Worm (Caenorhabditis elegans) whole organism, L1 larva: ENCODE results near the gene F57B7.2.
A peak's percentile ranks its signal among the peaks of the same experiment; 100 is the strongest.

Source experiments
- aha-1 ChIP-seq: fragments of 150-350 bp; optimal IDR thresholded peaks from 2 replicates; lab custom pipeline; 2014; ENCODE audit warnings: missing biosample characterization, missing genetic modification characterization
- blmp-1 ChIP-seq: fragments of 150-350 bp; optimal IDR thresholded peaks from 2 replicates; lab custom pipeline; 2014; ENCODE audit warnings: missing biosample characterization, missing genetic modification characterization
- ceh-63 ChIP-seq: fragments of 200-800 bp; sonication (Bioruptor generic); optimal IDR thresholded peaks from 2 replicates; lab custom pipeline; 2018; ENCODE audit warnings: mild to moderate bottlenecking, missing genetic modification characterization, missing compliant biosample characterization
- ceh-88 ChIP-seq: fragments of 200-800 bp; sonication (Bioruptor generic); IDR thresholded peaks from 2 replicates; pipeline ENCODE4 v1.3.6; 2022; ENCODE audit warnings: missing genetic modification characterization, missing compliant biosample characterization
- ceh-90 ChIP-seq: sonication (generic microtip); optimal IDR thresholded peaks from 2 replicates; lab custom pipeline; 2016; ENCODE audit warnings: missing genetic modification characterization, missing compliant biosample characterization
- ces-1 ChIP-seq: fragments of 150-350 bp; optimal IDR thresholded peaks from 2 replicates; lab custom pipeline; 2014; ENCODE audit warnings: missing biosample characterization, missing genetic modification reagents, missing genetic modification characterization
- dsc-1 ChIP-seq: sonication (generic microtip); optimal IDR thresholded peaks from 2 replicates; lab custom pipeline; 2016; ENCODE audit warnings: mild to moderate bottlenecking, missing genetic modification characterization, missing compliant biosample characterization
- efl-1 ChIP-seq, 4 experiments: fragments of 150-350 bp; optimal IDR thresholded peaks in 3 of 4; peaks in 1 of 4; 1 replicate in 1 of 4; 2 replicates in 3 of 4; lab custom pipeline; 2014; ENCODE audit warnings: missing biosample characterization in 2 of 4, missing genetic modification characterization in 2 of 4, missing genetic modification reagents in 2 of 4
- egl-13 ChIP-seq: sonication (generic microtip); optimal IDR thresholded peaks from 2 replicates; lab custom pipeline; 2016; ENCODE audit warnings: missing genotype, missing genetic modification reagents, missing genetic modification characterization, missing compliant biosample characterization
- elt-3 ChIP-seq, 6 experiments: fragments of 150-350 bp in 1 of 6; sonication (generic microtip); optimal IDR thresholded peaks; 2 replicates each; lab custom pipeline; 2017 to 2018; ENCODE audit warnings: missing biosample characterization in 6 of 6, missing genetic modification characterization in 6 of 6, inconsistent platforms in 1 of 6
- fkh-10 ChIP-seq: sonication (generic microtip); optimal IDR thresholded peaks from 2 replicates; lab custom pipeline; 2017; ENCODE audit warnings: missing biosample characterization, missing genetic modification reagents, missing genetic modification characterization
- fkh-4 ChIP-seq: sonication (generic microtip); optimal IDR thresholded peaks from 2 replicates; lab custom pipeline; 2016; ENCODE audit warnings: missing compliant biosample characterization, missing genetic modification characterization, borderline replicate concordance
- fkh-8 ChIP-seq: sonication (generic microtip); optimal IDR thresholded peaks from 2 replicates; lab custom pipeline; 2016; ENCODE audit warnings: mild to moderate bottlenecking, missing genetic modification characterization, missing compliant biosample characterization
- grh-1 ChIP-seq: fragments of 200-800 bp; sonication (Bioruptor generic); IDR thresholded peaks from 2 replicates; pipeline ENCODE4 v1.3.6; 2022; ENCODE audit warnings: missing genetic modification reagents, missing genetic modification characterization, missing compliant biosample characterization
- hlh-17 ChIP-seq: fragments of 200-800 bp; sonication (Bioruptor generic); optimal IDR thresholded peaks from 2 replicates; lab custom pipeline; 2018; ENCODE audit warnings: missing genetic modification characterization, mild to moderate bottlenecking, missing compliant biosample characterization, moderate library complexity, borderline replicate concordance
- hlh-4 ChIP-seq: sonication (generic microtip); optimal IDR thresholded peaks from 2 replicates; lab custom pipeline; 2016; ENCODE audit warnings: mild to moderate bottlenecking, missing genetic modification characterization, missing compliant biosample characterization
- irx-1 ChIP-seq: sonication (generic microtip); optimal IDR thresholded peaks from 2 replicates; lab custom pipeline; 2016; ENCODE audit warnings: missing genetic modification characterization, missing compliant biosample characterization
- lin-14 ChIP-seq: fragments of 200-800 bp; sonication (Bioruptor generic); optimal IDR thresholded peaks from 2 replicates; lab custom pipeline; 2018; ENCODE audit warnings: mild to moderate bottlenecking, missing genetic modification characterization, moderate library complexity, missing compliant biosample characterization
- lin-15B ChIP-seq: fragments of 150-350 bp; sonication (generic microtip); optimal IDR thresholded peaks from 3 replicates; lab custom pipeline; 2014; ENCODE audit warnings: missing biosample characterization, missing genetic modification characterization
- lin-35 ChIP-seq, 2 experiments: fragments of 150-350 bp; optimal IDR thresholded peaks; 2 replicates each; lab custom pipeline; 2014; ENCODE audit warnings: missing biosample characterization in 2 of 2, missing genetic modification characterization in 2 of 2, missing genetic modification reagents in 2 of 2
- lin-39 ChIP-seq: fragments of 150-350 bp; optimal IDR thresholded peaks from 2 replicates; lab custom pipeline; 2014; ENCODE audit warnings: missing biosample characterization, missing genetic modification reagents, missing genetic modification characterization
- lir-3 ChIP-seq: sonication (generic microtip); optimal IDR thresholded peaks from 2 replicates; lab custom pipeline; 2016; ENCODE audit warnings: mild to moderate bottlenecking, missing genetic modification characterization, moderate library complexity, missing compliant biosample characterization; ENCODE audit not compliant: poor library complexity
- lsy-2 ChIP-seq, 2 experiments: fragments of 150-350 bp; optimal IDR thresholded peaks; 2 replicates each; lab custom pipeline; 2014; ENCODE audit warnings: missing biosample characterization in 2 of 2, missing genetic modification characterization in 2 of 2
- mef-2 ChIP-seq: fragments of 150-350 bp; optimal IDR thresholded peaks from 2 replicates; lab custom pipeline; 2014; ENCODE audit warnings: missing biosample characterization, missing genetic modification characterization
- mep-1 ChIP-seq: fragments of 150-350 bp; optimal IDR thresholded peaks from 2 replicates; lab custom pipeline; 2014; ENCODE audit warnings: missing biosample characterization, missing genetic modification characterization
- nhr-11 ChIP-seq: fragments of 150-350 bp; optimal IDR thresholded peaks from 2 replicates; lab custom pipeline; 2014; ENCODE audit warnings: missing biosample characterization, missing genetic modification characterization
- nhr-12 ChIP-seq: sonication (generic microtip); optimal IDR thresholded peaks from 2 replicates; lab custom pipeline; 2017; ENCODE audit warnings: missing biosample characterization, missing genetic modification characterization
- nhr-20 ChIP-seq: sonication (generic microtip); optimal IDR thresholded peaks from 2 replicates; lab custom pipeline; 2016; ENCODE audit warnings: mild to moderate bottlenecking, missing genetic modification characterization, missing compliant biosample characterization
- nhr-237 ChIP-seq: fragments of 150-350 bp; optimal IDR thresholded peaks from 2 replicates; lab custom pipeline; 2014; ENCODE audit warnings: missing biosample characterization, missing genetic modification characterization
- nhr-28 ChIP-seq: fragments of 150-350 bp; optimal IDR thresholded peaks from 2 replicates; lab custom pipeline; 2014; ENCODE audit warnings: missing biosample characterization, missing genetic modification characterization
- nhr-84 ChIP-seq: sonication (generic microtip); optimal IDR thresholded peaks from 2 replicates; lab custom pipeline; 2017; ENCODE audit warnings: missing biosample characterization, missing genetic modification characterization
- nhr-90 ChIP-seq: sonication (generic microtip); optimal IDR thresholded peaks from 2 replicates; lab custom pipeline; 2016; ENCODE audit warnings: mild to moderate bottlenecking, missing genetic modification characterization, missing compliant biosample characterization; ENCODE audit not compliant: poor library complexity
- pag-3 ChIP-seq: sonication (generic microtip); optimal IDR thresholded peaks from 2 replicates; lab custom pipeline; 2017; ENCODE audit warnings: missing genetic modification characterization, mild to moderate bottlenecking, missing compliant biosample characterization, antibody characterized with exemption, borderline replicate concordance; ENCODE audit not compliant: insufficient read depth
- pax-3 ChIP-seq: fragments of 200-800 bp; sonication (Bioruptor generic); optimal IDR thresholded peaks from 2 replicates; lab custom pipeline; 2018; ENCODE audit warnings: mild to moderate bottlenecking, missing genetic modification characterization, moderate library complexity, missing compliant biosample characterization
- pqm-1 ChIP-seq: sonication (generic microtip); optimal IDR thresholded peaks from 3 replicates; lab custom pipeline; 2017; ENCODE audit warnings: missing biosample characterization, missing genetic modification characterization
- rnt-1 ChIP-seq: sonication (generic microtip); optimal IDR thresholded peaks from 2 replicates; lab custom pipeline; 2016; ENCODE audit warnings: mild to moderate bottlenecking, missing genetic modification characterization, moderate library complexity, missing compliant biosample characterization
- snpc-4 ChIP-seq: fragments of 150-350 bp; optimal IDR thresholded peaks from 2 replicates; lab custom pipeline; 2014; ENCODE audit warnings: missing biosample characterization, missing genetic modification characterization
- swsn-7 ChIP-seq: sonication (generic microtip); optimal IDR thresholded peaks from 2 replicates; lab custom pipeline; 2016; ENCODE audit warnings: missing genetic modification characterization, missing compliant biosample characterization
- unc-30 ChIP-seq: sonication (generic microtip); optimal IDR thresholded peaks from 2 replicates; lab custom pipeline; 2017; ENCODE audit warnings: missing biosample characterization, missing genetic modification characterization
- unc-62 ChIP-seq: fragments of 150-350 bp; optimal IDR thresholded peaks from 2 replicates; lab custom pipeline; 2014; ENCODE audit warnings: missing biosample characterization, missing genetic modification reagents, missing genetic modification characterization
- unc-98 ChIP-seq: fragments of 200-800 bp; sonication (Bioruptor generic); IDR thresholded peaks from 2 replicates; pipeline ENCODE4 v1.3.6; 2022; ENCODE audit warnings: missing genetic modification characterization, missing compliant biosample characterization
- vab-15 ChIP-seq: sonication (generic microtip); optimal IDR thresholded peaks from 2 replicates; lab custom pipeline; 2017; ENCODE audit warnings: missing genotype, mild to moderate bottlenecking, missing genetic modification characterization, missing compliant biosample characterization
- xbp-1 ChIP-seq: sonication (generic microtip); optimal IDR thresholded peaks from 2 replicates; lab custom pipeline; 2016; ENCODE audit warnings: missing genetic modification characterization, missing compliant biosample characterization
- zag-1 ChIP-seq: fragments of 150-350 bp; optimal IDR thresholded peaks from 2 replicates; lab custom pipeline; 2014; ENCODE audit warnings: missing biosample characterization, missing genetic modification characterization
- zip-4 ChIP-seq: fragments of 200-800 bp; sonication (Bioruptor generic); optimal IDR thresholded peaks from 2 replicates; lab custom pipeline; 2018; ENCODE audit warnings: mild to moderate bottlenecking, missing genetic modification characterization, moderate library complexity, missing compliant biosample characterization

The F57B7.2 gene

DNA sequence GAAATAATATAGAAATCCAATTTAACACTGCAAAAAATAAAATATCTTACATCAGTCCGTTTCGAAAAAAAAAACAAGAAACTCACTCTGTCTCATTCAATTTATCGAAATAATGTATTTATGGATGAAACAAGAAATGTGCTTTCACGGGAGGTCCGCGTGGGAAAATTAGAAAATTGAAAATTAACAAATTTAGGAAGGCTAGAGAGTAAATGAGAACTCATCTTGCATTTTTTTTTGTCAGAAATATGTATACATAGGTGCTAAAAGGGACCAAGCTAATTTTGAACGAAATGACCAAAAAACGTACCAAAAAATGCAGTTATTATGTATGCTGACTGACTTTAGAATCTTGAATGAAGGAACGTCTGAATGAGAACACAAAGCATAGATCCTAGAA, 18.8 kb downstream of the F57B7.2 start, which contains the start of gene T26H10.2:
TSS of gene T26H10.2 (minus strand) at position 101 of the 400 bp plus-strand sequence.
- no peak for TF ChIP-seq unc-62
- no peak for TF ChIP-seq blmp-1 (tag; lab: Kevin White, UChicago)
- TF ChIP-seq dsc-1 (tag; lab: Kevin White, UChicago): no peak
- no peak for TF ChIP-seq nhr-28
- TF ChIP-seq nhr-84: no peak
- TF ChIP-seq snpc-4 (tag; lab: Kevin White, UChicago): no peak
- TF ChIP-seq lin-35 (GFP tag; optimal IDR thresholded peaks at IDR 0.05; lab: Kevin White, UChicago): no peak
- no peak for TF ChIP-seq nhr-12 (tag; lab: Kevin White, UChicago)
- no peak for TF ChIP-seq pag-3
- TF ChIP-seq egl-13: no peak
- TF ChIP-seq lin-39: no peak
- no peak for TF ChIP-seq nhr-237 (tag; lab: Kevin White, UChicago)
- TF ChIP-seq ces-1 (GFP tag; lab: Kevin White, UChicago): no peak
- no peak for TF ChIP-seq fkh-8
- TF ChIP-seq pax-3 (tag; lab: Kevin White, UChicago): no peak
- no peak for TF ChIP-seq lin-14 (GFP tag; lab: Kevin White, UChicago)
- TF ChIP-seq mef-2 (tag; lab: Kevin White, UChicago): no peak
- no peak for TF ChIP-seq nhr-90 (tag; lab: Kevin White, UChicago)

DNA sequence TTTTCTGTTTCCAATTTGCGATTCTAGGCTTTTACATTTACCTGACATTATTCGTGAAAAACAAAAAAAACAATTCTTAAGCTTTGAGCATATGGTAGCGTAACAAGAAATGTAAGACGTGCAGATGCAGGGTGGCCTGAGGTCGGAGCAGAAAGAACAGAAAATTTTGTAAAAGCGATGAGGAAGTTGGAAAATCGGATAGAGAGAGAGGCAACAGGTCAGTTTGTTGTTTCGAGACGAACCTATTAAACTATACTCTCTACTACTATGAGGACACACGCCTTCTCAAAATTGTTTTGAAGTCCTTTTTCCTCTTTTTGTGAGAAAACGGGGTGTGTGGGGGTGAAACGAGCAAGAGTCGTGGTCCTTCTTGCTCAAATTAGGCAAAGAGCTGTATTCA, 21.8 kb downstream of the F57B7.2 start, which contains the start of gene des-2:
TSS of gene des-2 (minus strand) at position 101 of the 400 bp plus-strand sequence.
- TF ChIP-seq nhr-20 (tag; lab: Kevin White, UChicago) (no peak), ceh-63 (GFP tag; lab: Kevin White, UChicago) (no peak), lin-15B (tag; lab: Kevin White, UChicago) (no peak), fkh-10 (GFP tag; lab: Kevin White, UChicago) (no peak), swsn-7 (tag; lab: Kevin White, UChicago) (no peak), nhr-11 (no peak), aha-1 (tag; lab: Kevin White, UChicago) (no peak), pag-3 (no peak), grh-1 (GFP tag; lab: Robert Waterston, UW) (no peak), efl-1 (optimal IDR thresholded peaks at IDR 0.05; lab: Kevin White, UChicago) (no peak), efl-1 (GFP tag; optimal IDR thresholded peaks at IDR 0.05 in 1 of 2; lab: Kevin White, UChicago) (no peak), fkh-8 (no peak), ceh-88 (GFP tag; lab: Robert Waterston, UW) (no peak), dsc-1 (tag; lab: Kevin White, UChicago) (no peak), egl-13 (no peak), unc-98 (GFP tag; lab: Robert Waterston, UW) (no peak), fkh-4 (tag; lab: Kevin White, UChicago) (no peak)

DNA sequence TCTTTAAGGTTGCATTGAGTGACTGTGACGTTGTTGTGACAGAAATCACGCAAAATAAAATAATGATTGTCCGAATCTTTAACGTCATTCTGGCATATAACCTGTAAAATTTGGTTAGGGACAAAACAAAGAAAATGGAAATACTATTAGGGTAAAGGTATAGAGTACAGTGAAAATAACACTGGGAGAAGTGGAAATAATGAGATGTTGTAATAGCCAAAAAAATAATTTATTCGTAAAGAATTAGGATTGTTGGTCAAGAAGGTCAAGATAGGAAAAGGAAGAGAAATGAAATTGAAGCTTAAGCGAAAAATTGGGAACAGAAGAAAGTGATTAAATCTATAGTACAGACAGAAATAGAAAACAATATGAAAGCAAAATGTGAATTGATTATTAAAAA, 28.3 kb downstream of the F57B7.2 start, which contains the start of gene deg-3:
TSS of gene deg-3 (minus strand) at position 101 of the 400 bp plus-strand sequence.
- no peak for TF ChIP-seq lin-14 (GFP tag; lab: Kevin White, UChicago)
- TF ChIP-seq swsn-7 (tag; lab: Kevin White, UChicago): no peak
- no peak for TF ChIP-seq efl-1 (optimal IDR thresholded peaks at IDR 0.05; lab: Kevin White, UChicago)
- peak in 1 of 2 experiments; percentile 34 for TF ChIP-seq efl-1 (GFP tag; optimal IDR thresholded peaks at IDR 0.05 in 1 of 2; lab: Kevin White, UChicago)
- TF ChIP-seq pax-3 (tag; lab: Kevin White, UChicago): no peak

DNA sequence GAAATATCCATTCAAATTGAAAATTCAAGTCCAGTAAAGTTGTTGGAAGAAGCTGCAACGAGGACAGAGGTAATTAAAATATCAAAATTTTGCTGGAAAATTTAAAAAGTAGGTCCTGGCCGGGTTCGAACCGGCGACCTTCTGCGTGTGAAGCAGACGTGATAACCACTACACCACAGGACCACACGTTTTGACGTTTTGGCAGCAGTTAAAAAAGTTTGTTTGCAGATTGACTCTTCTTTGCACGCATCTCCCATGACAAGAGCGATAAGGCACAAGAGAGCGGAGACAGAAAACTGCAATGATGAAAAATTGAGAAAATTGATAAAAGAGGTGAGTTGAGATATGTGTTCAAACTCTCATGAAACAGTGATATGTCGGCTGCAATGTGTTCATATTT, 31.3 kb downstream of the F57B7.2 start:
- TF ChIP-seq lir-3: no peak
- peak in 2 of 6 experiments; percentile 19 to 23 for TF ChIP-seq elt-3 (tag; optimal IDR thresholded peaks at IDR 0.05; lab: Kevin White, UChicago)
- TF ChIP-seq dsc-1 (tag; lab: Kevin White, UChicago): no peak
- no peak for TF ChIP-seq lsy-2 (tag; optimal IDR thresholded peaks at IDR 0.05; lab: Kevin White, UChicago)
- no peak for TF ChIP-seq pax-3 (tag; lab: Kevin White, UChicago)
- TF ChIP-seq nhr-20 (tag; lab: Kevin White, UChicago): peak; percentile 72
- no peak for TF ChIP-seq nhr-12 (tag; lab: Kevin White, UChicago)
- TF ChIP-seq hlh-17 (GFP tag; lab: Kevin White, UChicago): no peak
- no peak for TF ChIP-seq unc-30 (tag; lab: Kevin White, UChicago)
- no peak for TF ChIP-seq ceh-90
- TF ChIP-seq hlh-4 (tag; lab: Kevin White, UChicago): no peak
- peak; percentile 35 for TF ChIP-seq mep-1 (tag; lab: Kevin White, UChicago)
- TF ChIP-seq xbp-1: peak; percentile 6
- TF ChIP-seq pqm-1 (tag; lab: Kevin White, UChicago): no peak
- no peak for TF ChIP-seq aha-1 (tag; lab: Kevin White, UChicago)
- peak; percentile 71 for TF ChIP-seq rnt-1 (tag; lab: Kevin White, UChicago)
- no peak for TF ChIP-seq zag-1 (tag; lab: Kevin White, UChicago)
- TF ChIP-seq irx-1 (tag; lab: Kevin White, UChicago): no peak
- TF ChIP-seq vab-15: no peak
- no peak for TF ChIP-seq fkh-8
- no peak for TF ChIP-seq zip-4 (GFP tag; lab: Kevin White, UChicago)
- TF ChIP-seq nhr-28: no peak
